Fruit fly (Drosophila melanogaster): Measurements from ENCODE around the gene CG34049.
A peak's percentile ranks its signal among the peaks of the same experiment; 100 is the strongest.

The CG34049 gene

DNA sequence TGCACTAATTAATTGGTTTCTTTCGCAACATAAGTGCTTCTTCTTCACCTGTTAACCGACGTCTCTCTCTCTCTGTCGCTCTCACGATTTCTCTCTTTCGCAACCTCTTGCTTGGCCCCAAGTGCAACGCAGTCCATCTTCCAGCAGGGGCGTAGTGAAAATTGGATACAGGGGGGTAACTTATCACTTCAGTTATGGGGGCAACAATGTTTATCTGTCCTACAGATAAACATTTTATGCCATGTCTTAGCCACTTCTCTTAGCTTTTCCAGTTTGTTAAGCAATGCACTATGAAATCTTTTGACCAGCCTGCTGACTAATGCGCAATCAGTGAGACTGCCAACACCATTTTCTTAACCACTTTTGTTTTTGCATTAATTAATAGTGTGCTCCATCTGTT, 37.8 kb downstream of the CG34049 start:
- peak; percentile 78 for TF ChIP-seq OdsH (GFP tag; optimal IDR thresholded peaks at IDR 0.05)
- TF ChIP-seq Vsx2 (GFP tag; optimal IDR thresholded peaks at IDR 0.05; ENCODE audit: partially characterized antibody): no peak
- TF ChIP-seq CrebA (GFP tag; optimal IDR thresholded peaks at IDR 0.05; ENCODE audit: borderline replicate concordance): no peak
- TF ChIP-seq N (GFP tag; optimal IDR thresholded peaks at IDR 0.05): no peak
- TF ChIP-seq Jra (GFP tag; optimal IDR thresholded peaks at IDR 0.05): peak; percentile 45
- no peak for TF ChIP-seq sv (GFP tag; optimal IDR thresholded peaks at IDR 0.05)
- TF ChIP-seq woc (GFP tag; optimal IDR thresholded peaks at IDR 0.05): no peak
- peak; percentile 16 for TF ChIP-seq psq (GFP tag; optimal IDR thresholded peaks at IDR 0.05)
- TF ChIP-seq usp (GFP tag; optimal IDR thresholded peaks at IDR 0.05): no peak
- peak; percentile 52 for TF ChIP-seq brk (GFP tag; optimal IDR thresholded peaks at IDR 0.05)
- no peak for TF ChIP-seq Rel (GFP tag; optimal IDR thresholded peaks at IDR 0.05)
- no peak for TF ChIP-seq Rel (tag; optimal IDR thresholded peaks at IDR 0.05)
- no peak for TF ChIP-seq Hr78 (GFP tag; optimal IDR thresholded peaks at IDR 0.05)
- no peak for TF ChIP-seq Abd-B (GFP tag; optimal IDR thresholded peaks at IDR 0.05)
- peak; percentile 10 for TF ChIP-seq Hr83 (GFP tag; optimal IDR thresholded peaks at IDR 0.05; ENCODE audit: poor library complexity, severe bottlenecking)
- TF ChIP-seq dmrt93B (GFP tag; optimal IDR thresholded peaks at IDR 0.05): no peak
- no peak for TF ChIP-seq tai (GFP tag; optimal IDR thresholded peaks at IDR 0.05)
- TF ChIP-seq Dfd (GFP tag; optimal IDR thresholded peaks at IDR 0.05): no peak
- peak; percentile 38 for TF ChIP-seq Sp1 (GFP tag; optimal IDR thresholded peaks at IDR 0.05)
- no peak for TF ChIP-seq Mio (GFP tag; optimal IDR thresholded peaks at IDR 0.05)
- TF ChIP-seq HLH106 (tag; optimal IDR thresholded peaks at IDR 0.05): peak; percentile 46
- no peak for TF ChIP-seq jim (GFP tag; optimal IDR thresholded peaks at IDR 0.05)
- peak in 1 of 2 experiments; percentile 72 for TF ChIP-seq foxo (GFP tag; optimal IDR thresholded peaks at IDR 0.05)
- peak; percentile 66 for TF ChIP-seq ey (GFP tag; optimal IDR thresholded peaks at IDR 0.05)
- TF ChIP-seq fru (GFP tag; optimal IDR thresholded peaks at IDR 0.05): peak; percentile 63
- no peak for TF ChIP-seq CG9705 (GFP tag; optimal IDR thresholded peaks at IDR 0.05)
- TF ChIP-seq pan (optimal IDR thresholded peaks at IDR 0.05): no peak
- TF ChIP-seq GATAd (GFP tag; optimal IDR thresholded peaks at IDR 0.05): no peak
- peak; percentile 63 for TF ChIP-seq h (GFP tag; optimal IDR thresholded peaks at IDR 0.05)
- TF ChIP-seq rgr (GFP tag; optimal IDR thresholded peaks at IDR 0.05): peak; percentile 76
- TF ChIP-seq lola (GFP tag; optimal IDR thresholded peaks at IDR 0.05): no peak
- TF ChIP-seq Dif (GFP tag; optimal IDR thresholded peaks at IDR 0.05; ENCODE audit: partially characterized antibody): no peak
- TF ChIP-seq CG32264 (GFP tag; optimal IDR thresholded peaks at IDR 0.05): no peak
- peak; percentile 75 for TF ChIP-seq br (GFP tag; optimal IDR thresholded peaks at IDR 0.05)
- peak; percentile 79 for TF ChIP-seq Hnf4 (GFP tag; optimal IDR thresholded peaks at IDR 0.05)
- peak; percentile 4 for TF ChIP-seq sage (GFP tag; optimal IDR thresholded peaks at IDR 0.05)
- TF ChIP-seq dl (GFP tag; optimal IDR thresholded peaks at IDR 0.05; ENCODE audit: insufficient read depth in 1 of 2, partially characterized antibody in 2 of 2): no peak
- TF ChIP-seq Myc (optimal IDR thresholded peaks at IDR 0.05): no peak
- no peak for TF ChIP-seq dsf (GFP tag; optimal IDR thresholded peaks at IDR 0.05; ENCODE audit: borderline replicate concordance)

DNA sequence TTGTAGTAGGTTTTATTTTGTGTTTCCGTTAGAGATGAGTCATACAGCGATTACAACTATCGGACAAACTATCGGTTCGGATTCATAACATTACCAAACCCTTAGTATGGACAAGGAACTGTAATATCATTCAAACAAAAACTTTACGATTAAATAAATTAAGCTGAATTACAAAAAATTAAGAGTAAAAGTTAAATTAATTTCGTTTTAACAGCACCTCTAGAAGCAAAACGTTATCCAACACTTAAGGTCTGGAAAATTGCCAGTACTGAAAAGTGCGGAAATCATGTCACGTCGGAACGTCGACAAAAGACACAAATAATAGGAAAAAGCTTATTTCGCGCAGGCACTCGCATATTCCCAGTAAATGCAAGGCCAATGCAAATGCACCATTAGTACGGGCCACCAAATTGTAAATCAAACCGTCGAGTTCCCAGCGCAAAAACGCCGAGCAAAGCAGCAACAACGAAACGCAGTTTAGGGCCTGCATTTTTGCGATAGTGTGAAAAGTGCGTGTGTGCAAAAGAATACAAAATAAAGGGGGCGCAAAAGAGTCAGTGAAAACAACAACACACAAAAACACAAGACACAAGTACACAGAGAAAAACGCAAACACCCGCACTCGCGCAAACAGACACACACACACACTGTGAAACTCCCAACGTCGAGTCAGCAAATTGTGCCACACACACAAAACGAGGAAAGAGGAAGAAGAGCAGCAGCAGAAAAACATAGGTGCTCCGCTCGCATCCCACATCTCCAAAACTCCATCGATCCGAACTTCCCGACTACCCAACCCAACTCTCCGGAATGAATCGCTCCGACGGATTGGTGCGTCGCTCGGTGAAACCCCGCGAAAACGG, 38.6 kb downstream of the CG34049 start, which contains the start of the genes CG15387 and sau:
CG15387 (minus strand) TSS at position 36 of the 863 bp plus-strand sequence.
sau (plus strand) TSS at position 84 of the 863 bp plus-strand sequence.
- TF ChIP-seq psq (GFP tag; optimal IDR thresholded peaks at IDR 0.05) (peak; percentile 90), usp (GFP tag; optimal IDR thresholded peaks at IDR 0.05) (no peak), CrebA (GFP tag; optimal IDR thresholded peaks at IDR 0.05; ENCODE audit: borderline replicate concordance) (no peak), N (GFP tag; optimal IDR thresholded peaks at IDR 0.05) (no peak), lola (GFP tag; optimal IDR thresholded peaks at IDR 0.05) (no peak), OdsH (GFP tag; optimal IDR thresholded peaks at IDR 0.05) (peak; percentile 89), Hr83 (GFP tag; optimal IDR thresholded peaks at IDR 0.05; ENCODE audit: poor library complexity, severe bottlenecking) (peak; percentile 33), ey (GFP tag; optimal IDR thresholded peaks at IDR 0.05) (peak; percentile 90), HLH106 (tag; optimal IDR thresholded peaks at IDR 0.05) (peak; percentile 90), dsf (GFP tag; optimal IDR thresholded peaks at IDR 0.05; ENCODE audit: borderline replicate concordance) (peak; percentile 91), Mio (GFP tag; optimal IDR thresholded peaks at IDR 0.05) (peak; percentile 62), jim (GFP tag; optimal IDR thresholded peaks at IDR 0.05) (no peak), sv (GFP tag; optimal IDR thresholded peaks at IDR 0.05) (peak; percentile 84), brk (GFP tag; optimal IDR thresholded peaks at IDR 0.05) (peak; percentile 87), sage (GFP tag; optimal IDR thresholded peaks at IDR 0.05) (peak; percentile 80), h (GFP tag; optimal IDR thresholded peaks at IDR 0.05) (peak; percentile 95), Rel (GFP tag; optimal IDR thresholded peaks at IDR 0.05) (no peak), Rel (tag; optimal IDR thresholded peaks at IDR 0.05) (peak; percentile 69), woc (GFP tag; optimal IDR thresholded peaks at IDR 0.05) (peak; percentile 87), CG32264 (GFP tag; optimal IDR thresholded peaks at IDR 0.05) (peak; percentile 86), pan (optimal IDR thresholded peaks at IDR 0.05) (no peak), Vsx2 (GFP tag; optimal IDR thresholded peaks at IDR 0.05; ENCODE audit: partially characterized antibody) (no peak), Sp1 (GFP tag; optimal IDR thresholded peaks at IDR 0.05) (peak; percentile 89), Hr78 (GFP tag; optimal IDR thresholded peaks at IDR 0.05) (no peak), Dif (GFP tag; optimal IDR thresholded peaks at IDR 0.05; ENCODE audit: partially characterized antibody) (no peak), CG9705 (GFP tag; optimal IDR thresholded peaks at IDR 0.05) (peak; percentile 91), dl (GFP tag; optimal IDR thresholded peaks at IDR 0.05; ENCODE audit: insufficient read depth in 1 of 2, partially characterized antibody in 2 of 2) (no peak), rgr (GFP tag; optimal IDR thresholded peaks at IDR 0.05) (peak; percentile 94), foxo (GFP tag; optimal IDR thresholded peaks at IDR 0.05) (peak; percentile 79 to 93), Jra (GFP tag; optimal IDR thresholded peaks at IDR 0.05) (peak; percentile 93), Abd-B (GFP tag; optimal IDR thresholded peaks at IDR 0.05) (no peak), br (GFP tag; optimal IDR thresholded peaks at IDR 0.05) (peak; percentile 93), Myc (optimal IDR thresholded peaks at IDR 0.05) (peak; percentile 23), Hnf4 (GFP tag; optimal IDR thresholded peaks at IDR 0.05) (peak; percentile 96), Dfd (GFP tag; optimal IDR thresholded peaks at IDR 0.05) (no peak), dmrt93B (GFP tag; optimal IDR thresholded peaks at IDR 0.05) (peak; percentile 77), GATAd (GFP tag; optimal IDR thresholded peaks at IDR 0.05) (peak; percentile 91), fru (GFP tag; optimal IDR thresholded peaks at IDR 0.05) (peak; percentile 92)

Data from whole organism, wandering third instar larva.